Worm (Caenorhabditis elegans) whole organism, young adult: ENCODE results near the gene moc-1.

Experiments
- B0019.2 ChIP-seq: fragments of 200-800 bp; sonication (Bioruptor generic); conservative IDR thresholded peaks from 2 replicates; pipeline ENCODE4 v1.3.6; 2022; ENCODE audit warnings: missing genetic modification reagents, missing genetic modification characterization, missing compliant biosample characterization
- B0336.3 ChIP-seq: fragments of 200-800 bp; sonication (Bioruptor generic); IDR thresholded peaks from 2 replicates; pipeline ENCODE4 v1.3.6; 2022; ENCODE audit warnings: missing genetic modification characterization, missing compliant biosample characterization
- F33H1.4 ChIP-seq: fragments of 200-800 bp; sonication (Bioruptor generic); IDR thresholded peaks from 2 replicates; pipeline ENCODE4 v1.3.6; 2022; ENCODE audit warnings: missing genetic modification reagents, missing genetic modification characterization, missing compliant biosample characterization
- K11D2.4 ChIP-seq: fragments of 200-800 bp; sonication (Bioruptor generic); IDR thresholded peaks from 2 replicates; pipeline ENCODE4 v1.3.6; 2022; ENCODE audit warnings: missing genetic modification reagents, missing genetic modification characterization, missing compliant biosample characterization
- K12H6.12 ChIP-seq: fragments of 200-800 bp; sonication (Bioruptor generic); optimal IDR thresholded peaks from 2 replicates; lab custom pipeline; 2018; ENCODE audit warnings: mild to moderate bottlenecking, missing genetic modification characterization, missing compliant biosample characterization
- Y79H2A.3 ChIP-seq: fragments of 200-800 bp; sonication (Bioruptor generic); conservative IDR thresholded peaks from 2 replicates; pipeline ENCODE4 v1.3.6; 2022; ENCODE audit warnings: missing genetic modification reagents, missing genetic modification characterization, missing compliant biosample characterization
- Y95B8A.8 ChIP-seq: fragments of 200-800 bp; sonication (Bioruptor generic); IDR thresholded peaks from 2 replicates; pipeline ENCODE4 v1.3.6; 2022; ENCODE audit warnings: missing genetic modification reagents, missing genetic modification characterization, missing compliant biosample characterization
- ZK185.1 ChIP-seq: sonication (generic microtip); optimal IDR thresholded peaks from 2 replicates; lab custom pipeline; 2016; ENCODE audit warnings: mild to moderate bottlenecking, missing genetic modification characterization, missing compliant biosample characterization; ENCODE audit not compliant: poor library complexity, severe bottlenecking
- aptf-2 ChIP-seq: fragments of 200-800 bp; sonication (Bioruptor generic); conservative IDR thresholded peaks from 2 replicates; pipeline ENCODE4 v1.3.6; 2022; ENCODE audit warnings: missing genetic modification reagents, missing genetic modification characterization, missing compliant biosample characterization
- attf-3 ChIP-seq: fragments of 200-800 bp; sonication (Bioruptor generic); conservative IDR thresholded peaks from 2 replicates; pipeline ENCODE4 v1.3.6; 2022; ENCODE audit warnings: missing genetic modification reagents, missing genetic modification characterization, missing compliant biosample characterization
- attf-5 ChIP-seq: fragments of 200-800 bp; sonication (Bioruptor generic); optimal IDR thresholded peaks from 2 replicates; lab custom pipeline; 2018; ENCODE audit warnings: mild to moderate bottlenecking, missing genetic modification characterization, missing compliant biosample characterization
- bed-2 ChIP-seq: fragments of 200-800 bp; sonication (Bioruptor generic); IDR thresholded peaks from 2 replicates; pipeline ENCODE4 v1.3.6; 2022; ENCODE audit warnings: missing genetic modification reagents, missing genetic modification characterization, missing compliant biosample characterization
- ccch-3 ChIP-seq: fragments of 200-800 bp; sonication (Bioruptor generic); optimal IDR thresholded peaks from 2 replicates; lab custom pipeline; 2018; ENCODE audit warnings: mild to moderate bottlenecking, missing genetic modification characterization, missing compliant biosample characterization
- ceh-27 ChIP-seq: fragments of 200-800 bp; sonication (Bioruptor generic); optimal IDR thresholded peaks from 2 replicates; lab custom pipeline; 2018; ENCODE audit warnings: mild to moderate bottlenecking, missing genetic modification characterization, moderate library complexity, missing compliant biosample characterization
- egl-18 ChIP-seq: fragments of 200-800 bp; sonication (Bioruptor generic); IDR thresholded peaks from 2 replicates; pipeline ENCODE4 v1.3.6; 2022; ENCODE audit warnings: missing genetic modification reagents, missing genetic modification characterization, missing compliant biosample characterization
- gei-17 ChIP-seq: fragments of 200-800 bp; sonication (Bioruptor generic); optimal IDR thresholded peaks from 2 replicates; lab custom pipeline; 2018; ENCODE audit warnings: mild to moderate bottlenecking, missing genetic modification characterization, missing compliant biosample characterization
- hlh-26 ChIP-seq: fragments of 200-800 bp; sonication (Bioruptor generic); conservative IDR thresholded peaks from 2 replicates; pipeline ENCODE4 v1.3.6; 2022; ENCODE audit warnings: missing genetic modification reagents, missing genetic modification characterization, missing compliant biosample characterization
- hmg-1.2 ChIP-seq: fragments of 200-800 bp; sonication (Bioruptor generic); IDR thresholded peaks from 2 replicates; pipeline ENCODE4 v1.3.6; 2022; ENCODE audit warnings: missing genetic modification reagents, missing genetic modification characterization, missing compliant biosample characterization
- hmg-20 ChIP-seq: fragments of 200-800 bp; sonication (Bioruptor generic); IDR thresholded peaks from 2 replicates; pipeline ENCODE4 v1.3.6; 2022; ENCODE audit warnings: missing genetic modification reagents, missing genetic modification characterization, missing compliant biosample characterization
- hsf-1 ChIP-seq: fragments of 200-800 bp; sonication (Bioruptor generic); IDR thresholded peaks from 2 replicates; pipeline ENCODE4 v1.3.6; 2022; ENCODE audit warnings: missing genetic modification reagents, missing genetic modification characterization, missing compliant biosample characterization
- let-607 ChIP-seq, 2 experiments: fragments of 200-800 bp in 1 of 2; sonication (Bioruptor generic) in 1 of 2; sonication (generic microtip) in 1 of 2; optimal IDR thresholded peaks; 2 replicates each; lab custom pipeline; 2016 to 2018; ENCODE audit warnings: mild to moderate bottlenecking in 2 of 2, missing compliant biosample characterization in 2 of 2, missing genetic modification characterization in 2 of 2, moderate library complexity in 2 of 2, missing genotype in 1 of 2
- lin-26 ChIP-seq: fragments of 200-800 bp; sonication (Bioruptor generic); IDR thresholded peaks from 2 replicates; pipeline ENCODE4 v1.3.6; 2022; ENCODE audit warnings: missing genetic modification reagents, missing genetic modification characterization, missing compliant biosample characterization
- lin-40 ChIP-seq: sonication (generic microtip); optimal IDR thresholded peaks from 2 replicates; lab custom pipeline; 2016; ENCODE audit warnings: missing genetic modification characterization, mild to moderate bottlenecking, missing compliant biosample characterization, missing genotype, missing genetic modification reagents
- madf-8 ChIP-seq: fragments of 200-800 bp; sonication (Bioruptor generic); conservative IDR thresholded peaks from 2 replicates; pipeline ENCODE4 v1.3.6; 2022; ENCODE audit warnings: missing genetic modification reagents, missing genetic modification characterization, missing compliant biosample characterization
- mcd-1 ChIP-seq: fragments of 200-800 bp; sonication (Bioruptor generic); IDR thresholded peaks from 2 replicates; pipeline ENCODE4 v1.3.6; 2022; ENCODE audit warnings: missing genetic modification reagents, missing genetic modification characterization, missing compliant biosample characterization
- mxl-1 ChIP-seq: sonication (generic microtip); optimal IDR thresholded peaks from 2 replicates; lab custom pipeline; 2016; ENCODE audit warnings: missing genetic modification characterization, missing compliant biosample characterization
- nfya-1 ChIP-seq: sonication (generic microtip); optimal IDR thresholded peaks from 2 replicates; lab custom pipeline; 2017; ENCODE audit warnings: antibody characterized with exemption, missing compliant biosample characterization, missing genetic modification characterization, borderline replicate concordance; ENCODE audit not compliant: insufficient read depth
- nfya-2 ChIP-seq: fragments of 200-800 bp; sonication (Bioruptor generic); IDR thresholded peaks from 2 replicates; pipeline ENCODE4 v1.3.6; 2022; ENCODE audit warnings: missing genetic modification reagents, missing genetic modification characterization, missing compliant biosample characterization
- nfyb-1 ChIP-seq: fragments of 200-800 bp; sonication (Bioruptor generic); IDR thresholded peaks from 2 replicates; pipeline ENCODE4 v1.3.6; 2022; ENCODE audit warnings: missing genetic modification reagents, missing genetic modification characterization, missing compliant biosample characterization
- nhr-179 ChIP-seq: sonication (generic microtip); optimal IDR thresholded peaks from 2 replicates; lab custom pipeline; 2016; ENCODE audit warnings: mild to moderate bottlenecking, missing genetic modification characterization, missing compliant biosample characterization
- nhr-27 ChIP-seq: fragments of 200-800 bp; sonication (Bioruptor generic); optimal IDR thresholded peaks from 2 replicates; lab custom pipeline; 2018; ENCODE audit warnings: mild to moderate bottlenecking, missing genetic modification characterization, moderate library complexity, missing compliant biosample characterization
- nhr-80 ChIP-seq: sonication (generic microtip); optimal IDR thresholded peaks from 2 replicates; lab custom pipeline; 2016; ENCODE audit warnings: missing genetic modification characterization, missing compliant biosample characterization
- sea-2 ChIP-seq: fragments of 200-800 bp; sonication (Bioruptor generic); IDR thresholded peaks from 2 replicates; pipeline ENCODE4 v1.3.6; 2022; ENCODE audit warnings: missing genetic modification characterization, missing compliant biosample characterization
- snpc-1.3 ChIP-seq: sonication (generic microtip); optimal IDR thresholded peaks from 2 replicates; lab custom pipeline; 2017; ENCODE audit warnings: missing genetic modification characterization, mild to moderate bottlenecking, missing compliant biosample characterization, antibody characterized with exemption, moderate library complexity, missing genotype, missing genetic modification reagents; ENCODE audit not compliant: insufficient read depth
- snpc-3.4 ChIP-seq: sonication (generic microtip); optimal IDR thresholded peaks from 2 replicates; lab custom pipeline; 2017; ENCODE audit warnings: missing genetic modification characterization, mild to moderate bottlenecking, missing compliant biosample characterization, antibody characterized with exemption, moderate library complexity, missing genotype, missing genetic modification reagents
- tbp1 ChIP-seq: fragments of 200-800 bp; sonication (Bioruptor generic); optimal IDR thresholded peaks from 2 replicates; lab custom pipeline; 2018; ENCODE audit warnings: mild to moderate bottlenecking, missing genetic modification characterization, missing compliant biosample characterization
- unc-62 ChIP-seq: fragments of 150-350 bp; optimal IDR thresholded peaks from 2 replicates; lab custom pipeline; 2014; ENCODE audit warnings: missing biosample characterization, missing genetic modification reagents, missing genetic modification characterization
- zfh-2 ChIP-seq: fragments of 200-800 bp; sonication (Bioruptor generic); conservative IDR thresholded peaks from 2 replicates; pipeline ENCODE4 v1.3.6; 2022; ENCODE audit warnings: missing genetic modification reagents, missing genetic modification characterization, missing compliant biosample characterization
- zim-3 ChIP-seq: sonication (generic microtip); optimal IDR thresholded peaks from 2 replicates; lab custom pipeline; 2017; ENCODE audit warnings: mild to moderate bottlenecking, missing genetic modification characterization, moderate library complexity, missing compliant biosample characterization
- ztf-18 ChIP-seq: sonication (generic microtip); optimal IDR thresholded peaks from 2 replicates; lab custom pipeline; 2016; ENCODE audit warnings: missing genotype, mild to moderate bottlenecking, missing genetic modification characterization, missing compliant biosample characterization
- ztf-22 ChIP-seq: fragments of 200-800 bp; sonication (Bioruptor generic); optimal IDR thresholded peaks from 2 replicates; lab custom pipeline; 2018; ENCODE audit warnings: mild to moderate bottlenecking, missing genetic modification characterization, moderate library complexity, missing compliant biosample characterization

The moc-1 gene

ce11 chrX:10167005-10167404, 28.6 kb upstream of the moc-1 start, which contains the start of gene rnp-9:
Gene rnp-9 (plus strand): TSS chrX:10167305.
- TF ChIP-seq nfya-2 (no peak), hmg-1.2 (no peak), attf-5 (GFP tag; lab: Kevin White, UChicago) (no peak), lin-26 (GFP tag; lab: Robert Waterston, UW) (no peak), nfyb-1 (GFP tag; lab: Robert Waterston, UW) (no peak), K11D2.4 (no peak), zfh-2 (GFP tag; lab: Robert Waterston, UW) (no peak), ztf-18 (tag; lab: Kevin White, UChicago) (no peak), bed-2 (GFP tag; lab: Robert Waterston, UW) (no peak), sea-2 (GFP tag; lab: Robert Waterston, UW) (no peak)

ce11 chrX:10163212-10163611, 24.8 kb upstream of the moc-1 start:
- no peak for TF ChIP-seq nhr-27 (tag; lab: Kevin White, UChicago)

- TF ChIP-seq mxl-1 (tag; lab: Kevin White, UChicago), result no peak
- TF ChIP-seq B0019.2 (GFP tag; lab: Robert Waterston, UW), result no peak
- no peak for TF ChIP-seq K11D2.4
- no peak for TF ChIP-seq let-607 (tag; optimal IDR thresholded peaks at IDR 0.05; lab: Kevin White, UChicago)
- TF ChIP-seq madf-8 (GFP tag; lab: Robert Waterston, UW), result no peak
- no peak for TF ChIP-seq ztf-22
- no peak for TF ChIP-seq nhr-179 (tag; lab: Kevin White, UChicago)
Observed at ce11 chrX:10162476-10162875, 24.1 kb upstream of the moc-1 start.

DNA sequence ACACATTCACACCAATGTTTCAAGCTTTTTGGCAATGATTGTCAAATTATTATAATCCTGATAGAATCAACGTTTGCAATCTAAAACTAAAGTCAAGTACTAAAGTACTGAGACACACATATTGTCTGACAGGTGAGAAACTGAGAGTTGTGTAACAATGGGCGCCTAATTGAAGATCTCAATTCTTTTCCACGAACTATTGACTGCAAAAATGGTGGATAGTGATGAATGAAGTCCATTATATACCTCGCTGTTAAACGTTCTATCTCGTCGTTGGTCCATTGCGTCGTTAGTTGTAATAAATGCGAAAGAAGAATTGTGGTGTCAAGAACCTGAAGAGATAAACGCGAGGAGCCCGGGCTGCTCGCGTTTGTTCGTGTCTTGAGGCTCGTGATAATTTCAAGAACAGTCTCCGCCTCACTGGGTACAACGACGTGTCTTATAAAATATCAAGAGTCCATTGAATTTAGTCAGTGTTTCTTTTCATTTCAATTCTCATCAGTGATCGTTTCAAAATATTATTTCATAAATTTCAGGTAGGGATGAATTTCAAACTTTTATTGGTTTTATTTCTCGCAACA, 21.8 kb upstream of the moc-1 start, which contains the start of gene F09B9.4:
Gene F09B9.4 (plus strand): TSS at position 531 of the 581 bp plus-strand sequence.
- TF ChIP-seq nfya-1 (tag; lab: Kevin White, UChicago) (no peak), egl-18 (GFP tag; lab: Robert Waterston, UW) (no peak), attf-3 (no peak), snpc-3.4 (tag; lab: Kevin White, UChicago) (no peak), hmg-20 (GFP tag; lab: Robert Waterston, UW) (no peak), unc-62 (GFP tag; lab: Kevin White, UChicago) (no peak), Y95B8A.8 (GFP tag; lab: Robert Waterston, UW) (no peak), B0336.3 (no peak), Y79H2A.3 (GFP tag; lab: Robert Waterston, UW) (no peak), K11D2.4 (no peak), snpc-1.3 (tag; lab: Kevin White, UChicago) (no peak)

DNA sequence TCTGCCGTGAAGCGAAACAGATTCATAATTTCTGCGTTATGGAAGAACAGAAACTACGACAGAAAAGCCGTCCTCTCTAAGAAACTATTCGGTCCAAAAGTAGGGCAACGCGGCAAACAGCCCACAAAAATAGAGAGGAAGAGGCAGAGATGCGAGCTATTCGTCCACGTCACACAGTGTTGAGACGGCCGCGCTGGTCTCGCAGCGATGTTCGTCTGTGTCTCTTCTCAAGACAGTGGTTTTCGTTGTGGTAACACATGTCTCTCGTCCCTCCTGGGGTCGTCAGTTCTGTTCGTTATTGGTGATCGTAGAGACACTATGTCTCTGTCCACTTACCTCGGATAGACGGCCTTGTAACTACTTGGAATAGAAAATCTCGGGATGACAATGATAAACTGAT, 20.3 kb upstream of the moc-1 start, which contains the start of gene erd-2.1:
Gene erd-2.1 (minus strand): TSS at position 114 of the 400 bp plus-strand sequence.
- peak; percentile 46 for TF ChIP-seq ceh-27
- no peak for TF ChIP-seq hlh-26 (GFP tag; lab: Robert Waterston, UW)
- no peak for TF ChIP-seq aptf-2 (GFP tag; lab: Robert Waterston, UW)
- peak; percentile 96 to 97 for TF ChIP-seq let-607 (tag; optimal IDR thresholded peaks at IDR 0.05; lab: Kevin White, UChicago)
- TF ChIP-seq F33H1.4, result peak; percentile 60
- TF ChIP-seq gei-17, result peak; percentile 31
- peak; percentile 44 for TF ChIP-seq lin-40 (tag; lab: Kevin White, UChicago)
- TF ChIP-seq ZK185.1 (tag; lab: Kevin White, UChicago), result peak; percentile 62
- peak; percentile 82 for TF ChIP-seq nhr-80 (tag; lab: Kevin White, UChicago)
- TF ChIP-seq hsf-1 (GFP tag; lab: Robert Waterston, UW), result no peak
- TF ChIP-seq tbp1 (GFP tag; lab: Kevin White, UChicago), result peak; percentile 18
- peak; percentile 91 for TF ChIP-seq nfyb-1 (GFP tag; lab: Robert Waterston, UW)
- no peak for TF ChIP-seq ccch-3 (GFP tag; lab: Kevin White, UChicago)
- TF ChIP-seq hmg-1.2, result peak; percentile 81
- TF ChIP-seq K12H6.12 (tag; lab: Kevin White, UChicago), result peak; percentile 28
- peak; percentile 85 for TF ChIP-seq zfh-2 (GFP tag; lab: Robert Waterston, UW)
- TF ChIP-seq mcd-1 (GFP tag; lab: Robert Waterston, UW), result 0 out of 2 replicates have a peak, but pooled peaks have one; percentile 17
- no peak for TF ChIP-seq zim-3 (tag; lab: Kevin White, UChicago)
